Worm (Caenorhabditis elegans) whole organism, mixed stage, embryonic: ENCODE measurements around the gene ets-4.

ENCODE experiments used
- blmp-1 ChIP-seq: fragments of 150-350 bp; optimal IDR thresholded peaks from 2 replicates; lab custom pipeline; 2014; ENCODE audit warnings: missing biosample characterization, missing genetic modification characterization
- lin-13 ChIP-seq: fragments of 150-350 bp; optimal IDR thresholded peaks from 2 replicates; lab custom pipeline; 2014; ENCODE audit warnings: missing biosample characterization, missing genetic modification characterization
- lin-32 ChIP-seq: fragments of 200-800 bp; sonication (Bioruptor generic); optimal IDR thresholded peaks from 2 replicates; lab custom pipeline; 2018; ENCODE audit warnings: mild to moderate bottlenecking, missing genetic modification characterization, missing compliant biosample characterization
- lsy-2 ChIP-seq: fragments of 150-350 bp; optimal IDR thresholded peaks from 2 replicates; lab custom pipeline; 2014; ENCODE audit warnings: missing biosample characterization, missing genetic modification characterization
- nhr-2 ChIP-seq: fragments of 150-350 bp; optimal IDR thresholded peaks from 2 replicates; lab custom pipeline; 2014; ENCODE audit warnings: missing biosample characterization, missing genetic modification characterization
- nhr-237 ChIP-seq: fragments of 150-350 bp; optimal IDR thresholded peaks from 2 replicates; lab custom pipeline; 2014; ENCODE audit warnings: missing biosample characterization, missing genetic modification characterization
- pha-4 ChIP-seq: fragments of 150-350 bp; optimal IDR thresholded peaks from 2 replicates; lab custom pipeline; 2018; ENCODE audit warnings: missing biosample characterization, missing genetic modification reagents, missing genetic modification characterization
- snpc-4 ChIP-seq: fragments of 150-350 bp; optimal IDR thresholded peaks from 2 replicates; lab custom pipeline; 2014; ENCODE audit warnings: missing biosample characterization, missing genetic modification characterization
- unc-39 ChIP-seq: fragments of 150-350 bp; optimal IDR thresholded peaks from 2 replicates; lab custom pipeline; 2014; ENCODE audit warnings: missing biosample characterization, missing genetic modification characterization
- unc-62 ChIP-seq: fragments of 150-350 bp; optimal IDR thresholded peaks from 2 replicates; lab custom pipeline; 2014; ENCODE audit warnings: missing biosample characterization, missing genetic modification reagents, missing genetic modification characterization
- ztf-11 ChIP-seq: fragments of 150-350 bp; optimal IDR thresholded peaks from 2 replicates; lab custom pipeline; 2014; ENCODE audit warnings: missing biosample characterization, missing genetic modification characterization

DNA sequence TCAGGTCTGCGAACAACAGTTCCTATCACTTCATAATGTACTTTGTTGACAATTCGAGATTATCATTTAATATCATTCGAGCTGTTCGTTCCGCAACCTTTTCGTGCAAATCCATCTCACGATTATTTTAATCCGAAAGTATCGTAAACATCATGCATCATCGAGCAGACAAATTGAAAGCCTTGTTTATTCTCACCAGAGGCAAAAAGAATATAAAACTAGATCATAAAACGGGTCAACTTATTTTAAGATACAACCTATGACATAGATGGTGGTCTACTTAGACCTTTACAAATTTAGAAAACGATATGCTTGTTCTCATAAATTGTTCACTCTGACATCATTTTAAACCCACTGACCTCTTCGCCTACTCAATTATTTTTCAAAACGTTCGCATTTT, 14.4 kb downstream of the ets-4 start:
- TF ChIP-seq unc-62 (GFP tag; lab: Kevin White, UChicago) (no peak), pha-4 (tag; lab: Kevin White, UChicago) (no peak), snpc-4 (no peak), nhr-237 (no peak), lin-32 (GFP tag; lab: Kevin White, UChicago) (no peak), ztf-11 (tag; lab: Kevin White, UChicago) (no peak), unc-39 (tag; lab: Kevin White, UChicago) (no peak), nhr-2 (no peak), lin-13 (tag; lab: Kevin White, UChicago) (no peak), blmp-1 (tag; lab: Kevin White, UChicago) (no peak), lsy-2 (tag; lab: Kevin White, UChicago) (no peak)
